Fruit fly (Drosophila melanogaster) whole organism, embryonic: Measurements from ENCODE around the gene CG43218.
A peak's percentile ranks its signal among the peaks of the same experiment; 100 is the strongest.

Experiments used
- Awh ChIP-seq: fragments of 200-800 bp; sonication (Bioruptor generic); IDR thresholded peaks from 2 replicates; pipeline ENCODE4, ENCODE4 v1.3.6; 2022; ENCODE audit warnings: missing biosample characterization, missing genetic modification characterization
- Blimp-1 ChIP-seq: fragments of 200-800 bp; sonication (Bioruptor generic); optimal IDR thresholded peaks from 3 replicates; lab custom pipeline; 2018; ENCODE audit warnings: missing biosample characterization, missing genetic modification characterization, mild to moderate bottlenecking, moderate library complexity, missing genetic modification reagents
- CG10654 ChIP-seq: fragments of 200-800 bp; sonication (Bioruptor generic); optimal IDR thresholded peaks from 2 replicates; lab custom pipeline; 2016; ENCODE audit warnings: missing biosample characterization, missing genetic modification characterization
- CG11456 ChIP-seq: fragments of 200-800 bp; sonication (Bioruptor generic); IDR thresholded peaks from 3 replicates; pipeline ENCODE4 v1.3.6; 2022; ENCODE audit warnings: missing biosample characterization, missing genetic modification characterization
- CG11560 ChIP-seq: fragments of 200-800 bp; sonication (Bioruptor generic); IDR thresholded peaks from 3 replicates; pipeline ENCODE4 v1.3.6; 2022; ENCODE audit warnings: missing biosample characterization, missing genetic modification characterization
- CG12769 ChIP-seq: fragments of 200-800 bp; sonication (Bioruptor generic); optimal IDR thresholded peaks from 2 replicates; lab custom pipeline; 2019; ENCODE audit warnings: missing biosample characterization, mild to moderate bottlenecking, missing genetic modification characterization, moderate library complexity
- CG13287 ChIP-seq: fragments of 200-800 bp; sonication (Bioruptor generic); IDR thresholded peaks from 2 replicates; pipeline ENCODE4 v1.3.6; 2022; ENCODE audit warnings: missing biosample characterization, missing genetic modification characterization; ENCODE audit not compliant: partially characterized antibody
- CG13894 ChIP-seq: fragments of 200-800 bp; sonication (Bioruptor generic); optimal IDR thresholded peaks from 3 replicates; lab custom pipeline; 2018; ENCODE audit warnings: missing biosample characterization, mild to moderate bottlenecking, missing genetic modification characterization, moderate library complexity
- CG14441 ChIP-seq: fragments of 200-800 bp; sonication (Bioruptor generic); IDR thresholded peaks from 2 replicates; pipeline ENCODE4 v1.3.6; 2022; ENCODE audit warnings: missing biosample characterization, missing genetic modification characterization
- CG31441 ChIP-seq: fragments of 200-800 bp; sonication (Bioruptor generic); IDR thresholded peaks from 2 replicates; pipeline ENCODE4 v1.3.6; 2022; ENCODE audit warnings: missing biosample characterization, missing genetic modification characterization
- CG32532 ChIP-seq: fragments of 200-800 bp; sonication (Bioruptor generic); IDR thresholded peaks from 2 replicates; pipeline ENCODE4 v1.3.6; 2022; ENCODE audit warnings: missing biosample characterization, missing genetic modification characterization
- CG42726 ChIP-seq: fragments of 200-800 bp; sonication (Bioruptor generic); IDR thresholded peaks from 2 replicates; pipeline ENCODE4 v1.3.6; 2022; ENCODE audit warnings: missing biosample characterization, missing genetic modification characterization; ENCODE audit not compliant: partially characterized antibody
- CG4360 ChIP-seq: fragments of 200-800 bp; sonication (Bioruptor generic); IDR thresholded peaks from 2 replicates; pipeline ENCODE4 v1.3.6; 2022; ENCODE audit warnings: missing biosample characterization, missing genetic modification characterization
- CG4404 ChIP-seq: fragments of 200-800 bp; sonication (Bioruptor generic); IDR thresholded peaks from 2 replicates; pipeline ENCODE4 v1.3.6; 2022; ENCODE audit warnings: missing biosample characterization, missing genetic modification characterization
- CG4424 ChIP-seq: fragments of 200-800 bp; sonication (Bioruptor generic); optimal IDR thresholded peaks from 3 replicates; lab custom pipeline; 2016; ENCODE audit warnings: missing biosample characterization, missing genetic modification characterization
- CG4707 ChIP-seq: fragments of 200-800 bp; sonication (Bioruptor generic); optimal IDR thresholded peaks from 2 replicates; lab custom pipeline; 2018; ENCODE audit warnings: missing biosample characterization, mild to moderate bottlenecking, missing genetic modification characterization, moderate library complexity
- CG6791 ChIP-seq: fragments of 200-800 bp; sonication (Bioruptor generic); IDR thresholded peaks from 3 replicates; pipeline ENCODE4 v1.3.6; 2022; ENCODE audit warnings: missing biosample characterization, missing genetic modification characterization; ENCODE audit not compliant: partially characterized antibody
- CG8359 ChIP-seq: fragments of 200-800 bp; sonication (Bioruptor generic); optimal IDR thresholded peaks from 2 replicates; lab custom pipeline; 2017; ENCODE audit warnings: missing biosample characterization, mild to moderate bottlenecking, missing genetic modification characterization, borderline replicate concordance
- CG8478 ChIP-seq: fragments of >200 bp; optimal IDR thresholded peaks from 2 replicates; lab custom pipeline; 2018
- CG9437 ChIP-seq: fragments of 200-800 bp; sonication (Bioruptor generic); optimal IDR thresholded peaks from 2 replicates; lab custom pipeline; 2018; ENCODE audit warnings: missing biosample characterization, mild to moderate bottlenecking, missing genetic modification characterization
- Camta ChIP-seq: fragments of 200-800 bp; sonication (Bioruptor generic); optimal IDR thresholded peaks from 2 replicates; lab custom pipeline; 2016; ENCODE audit warnings: missing biosample characterization, missing genetic modification characterization
- CoRest ChIP-seq: fragments of 200-800 bp; sonication (Bioruptor generic); optimal IDR thresholded peaks from 3 replicates; lab custom pipeline; 2018; ENCODE audit warnings: missing biosample characterization, mild to moderate bottlenecking, missing genetic modification characterization, moderate library complexity
- D19A ChIP-seq: fragments of 200-800 bp; optimal IDR thresholded peaks from 3 replicates; lab custom pipeline; 2019; ENCODE audit warnings: missing biosample characterization, mild to moderate bottlenecking, missing genetic modification characterization, moderate library complexity
- Doc2 ChIP-seq: fragments of 200-800 bp; sonication (Bioruptor generic); IDR thresholded peaks from 2 replicates; pipeline ENCODE4 v1.3.6; 2022; ENCODE audit warnings: missing biosample characterization, missing genetic modification characterization
- Lhr ChIP-seq: fragments of 200-800 bp; sonication (Bioruptor generic); optimal IDR thresholded peaks from 3 replicates; lab custom pipeline; 2017; ENCODE audit warnings: mild to moderate bottlenecking, missing biosample characterization, missing genetic modification reagents, missing genetic modification characterization
- Myb ChIP-seq: fragments of 200-800 bp; sonication (Bioruptor generic); optimal IDR thresholded peaks from 2 replicates; lab custom pipeline; 2016; ENCODE audit warnings: missing biosample characterization, missing genetic modification characterization
- Oli ChIP-seq: fragments of 200-800 bp; sonication (Bioruptor generic); optimal IDR thresholded peaks from 2 replicates; lab custom pipeline; 2018; ENCODE audit warnings: missing biosample characterization, mild to moderate bottlenecking, missing genetic modification characterization, moderate library complexity
- br ChIP-seq: fragments of >200 bp; optimal IDR thresholded peaks from 2 replicates; lab custom pipeline; 2017
- btn ChIP-seq: fragments of 200-800 bp; sonication (Bioruptor generic); optimal IDR thresholded peaks from 2 replicates; lab custom pipeline; 2016; ENCODE audit warnings: missing biosample characterization, missing genetic modification characterization
- cg ChIP-seq: fragments of 200-800 bp; sonication (Bioruptor generic); optimal IDR thresholded peaks from 3 replicates; lab custom pipeline; 2019; ENCODE audit warnings: missing biosample characterization, mild to moderate bottlenecking, missing genetic modification characterization, moderate library complexity
- chm ChIP-seq: fragments of 200-800 bp; sonication (Bioruptor generic); IDR thresholded peaks from 2 replicates; pipeline ENCODE4 v1.3.6; 2022; ENCODE audit warnings: missing biosample characterization, missing genetic modification characterization
- crc ChIP-seq: fragments of 200-800 bp; sonication (Bioruptor generic); optimal IDR thresholded peaks from 2 replicates; lab custom pipeline; 2016; ENCODE audit warnings: missing biosample characterization, missing genetic modification characterization
- emc ChIP-seq: fragments of 200-800 bp; sonication (Bioruptor generic); optimal IDR thresholded peaks from 2 replicates; lab custom pipeline; 2016; ENCODE audit warnings: missing biosample characterization, missing genetic modification characterization
- ems ChIP-seq: fragments of 200-800 bp; sonication (Bioruptor generic); optimal IDR thresholded peaks from 3 replicates; lab custom pipeline; 2016; ENCODE audit warnings: missing biosample characterization, missing genetic modification characterization
- gcm ChIP-seq: fragments of 200-800 bp; sonication (Bioruptor generic); optimal IDR thresholded peaks from 2 replicates; lab custom pipeline; 2019; ENCODE audit warnings: missing biosample characterization, mild to moderate bottlenecking, missing genetic modification characterization, moderate library complexity
- hth ChIP-seq: fragments of >200 bp; optimal IDR thresholded peaks from 2 replicates; lab custom pipeline; 2017; ENCODE audit warnings: inconsistent platforms
- ken ChIP-seq: fragments of 200-800 bp; sonication (Bioruptor generic); IDR thresholded peaks from 3 replicates; pipeline ENCODE4 v1.3.6; 2022; ENCODE audit warnings: missing biosample characterization, missing genetic modification characterization
- kni ChIP-seq: fragments of 200-800 bp; sonication (Bioruptor generic); optimal IDR thresholded peaks from 3 replicates; lab custom pipeline; 2017; ENCODE audit warnings: mild to moderate bottlenecking, missing biosample characterization, missing genetic modification reagents, missing genetic modification characterization
- mirr ChIP-seq: fragments of 200-800 bp; sonication (Bioruptor generic); optimal IDR thresholded peaks from 3 replicates; lab custom pipeline; 2018; ENCODE audit warnings: missing biosample characterization, mild to moderate bottlenecking, missing genetic modification characterization
- oc ChIP-seq: fragments of 200-800 bp; sonication (Bioruptor generic); optimal IDR thresholded peaks from 2 replicates; lab custom pipeline; 2018; ENCODE audit warnings: missing biosample characterization, mild to moderate bottlenecking, missing genetic modification characterization, moderate library complexity
- onecut ChIP-seq: fragments of 200-800 bp; sonication (Bioruptor generic); IDR thresholded peaks from 2 replicates; pipeline ENCODE4 v1.3.6; 2022; ENCODE audit warnings: missing biosample characterization, missing genetic modification characterization
- p53 ChIP-seq: fragments of 200-800 bp; sonication (Bioruptor generic); optimal IDR thresholded peaks from 2 replicates; lab custom pipeline; 2016; ENCODE audit warnings: missing biosample characterization, missing genetic modification characterization
- pan ChIP-seq, 4 experiments: fragments of >200 bp in 3 of 4; fragments of 200-800 bp in 1 of 4; sonication (Bioruptor generic) in 1 of 4; optimal IDR thresholded peaks in 3 of 4; IDR thresholded peaks in 1 of 4; 2 replicates each; pipeline versions ENCODE4 v1.3.6 to Lab custom; 2017 to 2022; ENCODE audit warnings: missing biosample characterization in 2 of 4, missing genetic modification characterization in 2 of 4, mixed read lengths in 1 of 4
- pb ChIP-seq: fragments of 200-800 bp; sonication (Bioruptor generic); optimal IDR thresholded peaks from 3 replicates; lab custom pipeline; 2016; ENCODE audit warnings: missing biosample characterization, missing genetic modification characterization
- pita ChIP-seq: fragments of 200-800 bp; sonication (Bioruptor generic); optimal IDR thresholded peaks from 2 replicates; lab custom pipeline; 2017; ENCODE audit warnings: missing biosample characterization, mild to moderate bottlenecking, missing genetic modification characterization
- repo ChIP-seq: fragments of 200-800 bp; sonication (Bioruptor generic); optimal IDR thresholded peaks from 2 replicates; lab custom pipeline; 2016; ENCODE audit warnings: missing biosample characterization, missing genetic modification characterization
- trem ChIP-seq: fragments of 200-800 bp; optimal IDR thresholded peaks from 3 replicates; lab custom pipeline; 2019; ENCODE audit warnings: missing biosample characterization, mild to moderate bottlenecking, missing genetic modification characterization, moderate library complexity
- zfh2 ChIP-seq: fragments of 200-800 bp; sonication (Bioruptor generic); optimal IDR thresholded peaks from 2 replicates; lab custom pipeline; 2016; ENCODE audit warnings: missing biosample characterization, missing genetic modification characterization

CG43218 gene

DNA sequence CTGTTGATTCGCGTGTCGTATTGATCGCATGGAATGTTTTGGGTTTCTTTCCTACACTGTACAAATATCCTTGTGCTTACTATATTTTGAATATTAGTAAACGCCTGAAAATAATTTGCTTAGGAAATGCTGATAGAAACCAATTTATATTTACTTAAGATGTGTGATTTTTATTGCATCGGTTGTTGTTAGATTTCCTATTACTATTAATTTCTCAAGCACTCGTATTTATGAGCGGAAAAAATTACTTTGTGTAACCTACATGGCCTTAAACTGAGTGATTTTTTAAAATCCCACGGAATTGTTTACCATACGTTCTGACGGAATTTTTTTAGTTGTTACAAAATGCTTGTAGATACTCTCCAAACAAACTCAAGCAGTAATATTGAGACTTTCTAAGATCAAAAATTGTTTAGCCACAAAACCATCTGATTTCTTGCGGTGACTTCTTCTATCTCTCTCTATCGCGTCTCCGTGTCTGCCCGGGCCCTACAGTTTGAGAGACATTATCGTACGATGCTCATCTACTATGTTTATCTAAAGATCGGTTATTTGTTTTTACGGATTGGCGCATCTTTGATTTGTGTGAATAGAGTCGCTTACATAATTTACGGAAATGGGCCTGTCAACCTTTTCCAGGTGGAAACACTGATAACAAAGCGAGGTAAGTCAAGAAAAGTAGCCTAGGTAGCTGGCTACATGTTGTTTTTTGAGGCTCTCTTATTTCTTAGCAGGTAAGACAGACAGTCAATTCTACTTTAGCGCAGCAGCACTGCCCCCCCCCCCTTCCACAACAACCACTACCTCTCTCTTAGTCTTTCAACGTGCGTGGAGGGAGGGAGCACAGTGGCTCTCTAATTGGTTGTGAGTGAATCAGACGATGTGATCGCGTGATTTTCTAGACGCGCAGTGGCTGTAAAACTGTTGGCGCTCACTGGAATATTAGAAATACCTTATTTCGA lies 18.8 kb downstream of the CG43218 start (continued):
- TF ChIP-seq mirr (GFP tag; lab: Kevin White, UChicago) (peak; percentile 18), Blimp-1 (peak; percentile 58), CG12769 (no peak), pb (GFP tag; lab: Kevin White, UChicago) (peak; percentile 8), D19A (tag; lab: Kevin White, UChicago) (peak; percentile 53), CG31441 (peak; percentile 67; the same call in 1 of the 2 replicates), onecut (GFP tag; lab: Robert Waterston, UW) (0 out of 2 replicates have a peak, but pooled peaks have one; percentile 5), CG4424 (GFP tag; lab: Kevin White, UChicago) (peak; percentile 52), repo (GFP tag; lab: Kevin White, UChicago) (peak; percentile 21), CG4707 (GFP tag; lab: Kevin White, UChicago) (peak; percentile 11), CG14441 (GFP tag; lab: Robert Waterston, UW) (peak; percentile 50; the same call in 1 of the 2 replicates), CG13894 (tag; lab: Kevin White, UChicago) (peak; percentile 7), CG8478 (lab: Kevin White, UChicago) (no peak), hth (lab: Kevin White, UChicago) (peak; percentile 45), CG6791 (GFP tag; lab: Robert Waterston, UW) (no peak), Oli (tag; lab: Kevin White, UChicago) (peak; percentile 78), CG9437 (GFP tag; lab: Kevin White, UChicago) (peak; percentile 73), ken (GFP tag; lab: Robert Waterston, UW) (no peak), chm (peak; percentile 19; the same call in 1 of the 2 replicates), trem (no peak), CG42726 (GFP tag; lab: Robert Waterston, UW) (no peak), Lhr (peak; percentile 33), emc (GFP tag; lab: Kevin White, UChicago) (no peak), Doc2 (no peak), CoRest (tag; lab: Kevin White, UChicago) (peak; percentile 76), ems (GFP tag; lab: Kevin White, UChicago) (peak; percentile 40), CG11456 (GFP tag; lab: Robert Waterston, UW) (no peak), br (lab: Kevin White, UChicago) (no peak), CG10654 (GFP tag; lab: Kevin White, UChicago) (peak; percentile 47), CG8359 (GFP tag; lab: Kevin White, UChicago) (peak; percentile 29), Myb (peak; percentile 19), btn (GFP tag; lab: Kevin White, UChicago) (no peak), pan (optimal IDR thresholded peaks at IDR 0.05; lab: Kevin White, UChicago) (no peak), pan (GFP tag; optimal IDR thresholded peaks at IDR 0.05 in 1 of 2, IDR thresholded peaks at IDR 0.05 in 1 of 2) (peak in 1 of 2 experiments; percentile 4), Camta (GFP tag; lab: Kevin White, UChicago) (peak; percentile 54), kni (peak; percentile 88), CG13287 (GFP tag; lab: Robert Waterston, UW) (peak; percentile 26; the same call in 1 of the 2 replicates), Awh (GFP tag; lab: Robert Waterston, UW) (no peak), zfh2 (peak; percentile 54), gcm (GFP tag; lab: Kevin White, UChicago) (peak; percentile 20), p53 (no peak), CG4404 (GFP tag; lab: Robert Waterston, UW) (peak; percentile 50; the same call in 1 of the 2 replicates), pita (GFP tag; lab: Kevin White, UChicago) (no peak), oc (tag; lab: Kevin White, UChicago) (peak; percentile 0), cg (no peak), CG11560 (tag; lab: Robert Waterston, UW) (no peak), CG4360 (GFP tag; lab: Robert Waterston, UW) (peak; percentile 75; the same call in 1 of the 2 replicates), crc (GFP tag; lab: Kevin White, UChicago) (peak; percentile 67), CG32532 (GFP tag; lab: Robert Waterston, UW) (peak; percentile 41; the same call in 1 of the 2 replicates)
